Fruit fly (Drosophila melanogaster): ENCODE measurements around the gene chinmo.

DNA sequence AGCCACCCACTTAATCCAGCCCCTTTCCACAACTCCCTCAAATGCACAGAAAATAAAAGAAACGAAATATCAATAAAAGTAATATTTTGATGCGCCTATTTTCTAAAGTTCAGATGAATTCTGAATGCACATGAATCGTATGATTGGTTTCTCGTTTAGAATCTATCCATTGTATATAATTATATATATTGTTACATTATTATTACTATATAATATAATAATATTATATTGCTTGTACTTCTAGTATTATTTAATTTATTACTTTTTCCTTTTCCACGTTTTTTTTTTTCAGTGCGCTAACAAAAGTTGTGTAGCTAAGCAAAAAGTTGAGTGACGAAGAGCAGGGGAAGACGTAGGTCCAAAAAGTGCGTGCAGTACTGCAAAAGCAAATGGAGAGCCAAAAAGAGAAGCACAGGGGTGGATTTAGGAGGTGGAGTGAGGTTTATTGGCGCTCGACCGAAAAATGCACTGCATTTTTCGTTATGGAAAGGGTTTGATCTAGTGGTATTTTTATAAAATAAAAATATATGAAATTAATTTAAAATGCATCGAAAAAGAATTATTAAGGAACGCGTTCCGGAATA is 1.7 kb upstream of the chinmo start:
- TF ChIP-seq CG30020 (tag; optimal IDR thresholded peaks at IDR 0.05) = peak; percentile 46
- TF ChIP-seq lab (GFP tag; optimal IDR thresholded peaks at IDR 0.05) = peak; percentile 96
- TF ChIP-seq Fer3 (tag; optimal IDR thresholded peaks at IDR 0.05) = peak; percentile 92
